Worm (Caenorhabditis elegans): ENCODE measurements around the gene swsn-3.

DNA sequence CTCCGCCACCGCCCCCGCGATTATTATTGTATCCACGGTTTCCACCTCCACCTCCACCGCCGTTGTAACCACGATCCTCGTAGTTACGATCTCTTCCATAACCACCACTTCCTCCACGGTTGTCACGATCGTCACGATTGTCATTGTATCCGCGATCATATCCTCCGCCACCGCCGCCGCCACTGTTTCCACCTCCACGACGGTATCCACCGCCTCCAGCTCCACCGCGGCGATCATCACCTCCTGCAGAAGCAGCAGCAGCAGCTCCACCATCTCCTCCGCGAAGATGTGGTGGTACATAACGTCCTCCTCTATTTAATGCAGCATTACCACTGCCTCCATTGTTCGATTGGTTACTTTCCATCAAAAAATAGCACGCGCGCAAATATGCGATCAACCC, 10.2 kb upstream of the swsn-3 start, which contains the start of gene laf-1:
- TF ChIP-seq nhr-77 (tag; optimal IDR thresholded peaks at IDR 0.05), result no peak
- no peak for TF ChIP-seq saeg-2 (GFP tag; IDR thresholded peaks at IDR 0.05)
- no peak for TF ChIP-seq fos-1 (tag; optimal IDR thresholded peaks at IDR 0.05)
- no peak for TF ChIP-seq nhr-28 (tag; optimal IDR thresholded peaks at IDR 0.05)
- no peak for TF ChIP-seq sdz-12 (GFP tag; optimal IDR thresholded peaks at IDR 0.05)
